Worm (Caenorhabditis elegans) whole organism, L4/young adult: Measurements from ENCODE around the gene fbxb-43.

Experiments
- dao-5 ChIP-seq: sonication (generic microtip); optimal IDR thresholded peaks from 2 replicates; lab custom pipeline; 2016; ENCODE audit warnings: missing genotype, missing genetic modification characterization, moderate library complexity, missing compliant biosample characterization
- him-1 ChIP-seq: sonication (generic microtip); optimal IDR thresholded peaks from 2 replicates; lab custom pipeline; 2016; ENCODE audit warnings: missing genotype, missing genetic modification reagents, missing genetic modification characterization, missing compliant biosample characterization

DNA sequence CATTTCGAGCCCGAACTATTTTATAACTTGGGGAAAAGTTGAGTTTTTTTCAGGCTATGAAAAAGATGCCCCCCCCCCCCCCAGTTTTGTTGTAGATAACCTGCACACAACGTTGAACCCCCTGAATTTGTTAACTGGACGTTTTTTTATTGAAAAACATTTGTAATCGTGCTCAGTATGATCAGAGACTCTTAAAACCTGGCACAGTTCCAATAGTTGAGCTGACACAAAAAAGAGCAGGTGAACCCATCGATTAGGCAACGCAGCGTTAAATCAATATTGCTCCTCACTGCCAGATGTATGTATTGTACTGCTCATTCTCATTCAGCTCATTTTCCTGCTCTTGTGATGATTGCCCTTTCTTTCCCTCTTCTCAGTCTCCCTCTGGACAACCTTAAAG is 9.6 kb downstream of the fbxb-43 start, which contains the start of gene K05F6.12:
- TF ChIP-seq dao-5 (tag; lab: Kevin White, UChicago) (no peak), him-1 (tag; lab: Kevin White, UChicago) (no peak)
